Worm (Caenorhabditis elegans) whole organism, L2 larva: ENCODE results near the gene F38A6.4.

ENCODE experiments used
- aly-2 ChIP-seq: fragments of 150-350 bp; optimal IDR thresholded peaks from 2 replicates; lab custom pipeline; 2014; ENCODE audit warnings: missing biosample characterization, missing genetic modification characterization
- ama-1 ChIP-seq: fragments of 150-350 bp; optimal IDR thresholded peaks from 2 replicates; lab custom pipeline; 2018; ENCODE audit warnings: inconsistent platforms
- ceh-16 ChIP-seq: fragments of 150-350 bp; optimal IDR thresholded peaks from 2 replicates; lab custom pipeline; 2014; ENCODE audit warnings: missing biosample characterization, missing genetic modification characterization
- egl-27 ChIP-seq: sonication (generic microtip); optimal IDR thresholded peaks from 3 replicates; lab custom pipeline; 2017; ENCODE audit warnings: missing biosample characterization, missing genetic modification reagents, missing genetic modification characterization
- fos-1 ChIP-seq: fragments of 150-350 bp; optimal IDR thresholded peaks from 2 replicates; lab custom pipeline; 2014; ENCODE audit warnings: missing biosample characterization, missing genetic modification characterization
- lin-11 ChIP-seq: fragments of 150-350 bp; sonication (generic microtip); optimal IDR thresholded peaks from 2 replicates; lab custom pipeline; 2014; ENCODE audit warnings: missing biosample characterization, missing genetic modification characterization, inconsistent platforms, mixed read lengths
- lin-13 ChIP-seq: fragments of 150-350 bp; optimal IDR thresholded peaks from 2 replicates; lab custom pipeline; 2014; ENCODE audit warnings: missing biosample characterization, missing genetic modification reagents, missing genetic modification characterization
- lsy-2 ChIP-seq, 2 experiments: fragments of 150-350 bp in 1 of 2; sonication (generic microtip) in 1 of 2; optimal IDR thresholded peaks; 2 replicates each; lab custom pipeline; 2014 to 2017; ENCODE audit warnings: missing biosample characterization in 2 of 2, missing genetic modification characterization in 2 of 2
- mdl-1 ChIP-seq, 2 experiments: fragments of 150-350 bp in 1 of 2; sonication (generic microtip) in 1 of 2; optimal IDR thresholded peaks; 2 replicates each; lab custom pipeline; 2017; ENCODE audit warnings: missing biosample characterization in 2 of 2, missing genetic modification characterization in 2 of 2
- nhr-11 ChIP-seq: fragments of 150-350 bp; optimal IDR thresholded peaks from 2 replicates; lab custom pipeline; 2014; ENCODE audit warnings: missing biosample characterization, missing genetic modification characterization
- nhr-25 ChIP-seq: fragments of 150-350 bp; sonication (generic microtip); optimal IDR thresholded peaks from 3 replicates; lab custom pipeline; 2014; ENCODE audit warnings: missing biosample characterization, missing genetic modification characterization
- nhr-77 ChIP-seq: fragments of 150-350 bp; optimal IDR thresholded peaks from 2 replicates; lab custom pipeline; 2014; ENCODE audit warnings: missing biosample characterization, missing genetic modification characterization
- skn-1 ChIP-seq: sonication (generic microtip); optimal IDR thresholded peaks from 2 replicates; lab custom pipeline; 2017; ENCODE audit warnings: missing biosample characterization, missing genetic modification characterization
- ztf-11 ChIP-seq: sonication (generic microtip); optimal IDR thresholded peaks from 2 replicates; lab custom pipeline; 2017; ENCODE audit warnings: missing biosample characterization, missing genetic modification characterization

DNA sequence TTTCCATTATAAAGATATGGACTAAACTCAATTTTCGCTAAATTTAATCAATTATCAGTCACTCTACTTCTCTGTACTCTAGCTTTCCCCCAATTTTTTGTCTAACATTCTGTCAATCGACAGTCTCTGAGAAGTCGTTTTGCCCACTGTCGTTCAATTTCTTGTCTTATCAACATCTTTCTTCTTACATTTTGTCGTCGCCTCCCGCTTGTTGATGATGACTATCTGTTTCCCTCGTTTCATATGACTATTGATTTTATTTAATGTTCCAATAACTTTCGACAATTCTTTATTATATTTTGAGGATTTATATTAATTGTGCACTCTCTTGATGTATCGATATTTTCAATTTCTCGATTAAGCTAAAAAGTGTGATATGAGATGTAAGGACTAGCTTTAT, 3.7 kb upstream of the F38A6.4 start:
- TF ChIP-seq nhr-77 (no peak), ama-1 (no peak), ceh-16 (tag; lab: Kevin White, UChicago) (no peak), egl-27 (no peak), nhr-11 (tag; lab: Kevin White, UChicago) (no peak), lin-13 (GFP tag; lab: Kevin White, UChicago) (no peak), lsy-2 (tag; optimal IDR thresholded peaks at IDR 0.05; lab: Kevin White, UChicago) (no peak), fos-1 (tag; lab: Kevin White, UChicago) (peak; percentile 35), skn-1 (tag; lab: Kevin White, UChicago) (no peak), nhr-25 (tag; lab: Kevin White, UChicago) (no peak), mdl-1 (tag; optimal IDR thresholded peaks at IDR 0.05; lab: Kevin White, UChicago) (no peak), lin-11 (no peak), aly-2 (tag; lab: Kevin White, UChicago) (no peak), ztf-11 (tag; lab: Kevin White, UChicago) (no peak)
